Fruit fly (Drosophila melanogaster): ENCODE measurements around the gene CG9154.
A peak's percentile ranks its signal among the peaks of the same experiment; 100 is the strongest.

Gene CG9154

DNA sequence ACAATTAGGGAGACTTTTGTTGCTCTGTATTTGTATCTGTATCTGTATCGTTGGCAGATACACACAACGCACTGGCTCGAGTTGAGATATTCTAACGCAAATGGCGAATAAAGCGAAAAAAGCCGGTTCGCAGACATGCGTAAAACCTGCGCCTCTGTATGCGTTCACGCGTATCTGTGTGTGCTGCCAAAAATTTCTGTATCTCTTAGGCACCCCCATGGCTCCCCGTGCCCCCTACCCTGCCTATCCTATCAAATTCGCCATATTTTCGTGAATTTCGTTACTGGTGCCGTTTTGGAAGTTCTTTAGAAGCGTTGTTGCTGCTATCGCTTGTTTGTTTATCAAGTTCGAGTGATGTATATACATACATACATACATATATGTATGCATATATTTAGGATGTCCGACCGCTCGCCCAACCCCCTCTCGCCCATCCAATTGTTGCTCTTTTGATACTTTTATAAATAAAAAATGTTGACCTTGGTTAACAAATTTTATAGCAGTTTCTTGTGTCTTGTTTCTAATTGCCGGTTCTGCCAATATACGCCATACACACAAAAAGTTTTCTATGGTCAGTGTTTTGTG lies 15.3 kb upstream of the CG9154 start (continued):
- TF ChIP-seq row (GFP tag; IDR thresholded peaks at IDR 0.05): no peak
- no peak for TF ChIP-seq Xbp1 (GFP tag; optimal IDR thresholded peaks at IDR 0.05)
- TF ChIP-seq CG7745 (tag; optimal IDR thresholded peaks at IDR 0.05): no peak
- no peak for TF ChIP-seq C15 (GFP tag; IDR thresholded peaks at IDR 0.05)
- TF ChIP-seq schlank (tag; optimal IDR thresholded peaks at IDR 0.05): peak; percentile 18
- peak; percentile 93 for TF ChIP-seq abd-A (tag; optimal IDR thresholded peaks at IDR 0.05)
- no peak for TF ChIP-seq BtbVII (GFP tag; optimal IDR thresholded peaks at IDR 0.05)
- TF ChIP-seq toy (GFP tag; IDR thresholded peaks at IDR 0.05): no peak
- TF ChIP-seq CG43689 (GFP tag; IDR thresholded peaks at IDR 0.05): no peak
- TF ChIP-seq ssp (GFP tag; IDR thresholded peaks at IDR 0.05): no peak
- TF ChIP-seq CG10979 (tag; optimal IDR thresholded peaks at IDR 0.05): no peak
- no peak for TF ChIP-seq ash1 (GFP tag; optimal IDR thresholded peaks at IDR 0.05)
- no peak for TF ChIP-seq Ptx1 (GFP tag; IDR thresholded peaks at IDR 0.05)
- no peak for TF ChIP-seq CrebB (tag; optimal IDR thresholded peaks at IDR 0.05)
- no peak for TF ChIP-seq CG17385 (GFP tag; optimal IDR thresholded peaks at IDR 0.05)
- TF ChIP-seq sisA (GFP tag; IDR thresholded peaks at IDR 0.05): no peak
- TF ChIP-seq onecut (GFP tag; IDR thresholded peaks at IDR 0.05): no peak
- TF ChIP-seq Fer1 (GFP tag; optimal IDR thresholded peaks at IDR 0.05): peak; percentile 31
- no peak for TF ChIP-seq NfI (GFP tag; optimal IDR thresholded peaks at IDR 0.05)
- TF ChIP-seq pnt (GFP tag; optimal IDR thresholded peaks at IDR 0.05): no peak
- TF ChIP-seq CkIIα-i1 (GFP tag; IDR thresholded peaks at IDR 0.05): no peak
- TF ChIP-seq Dp (GFP tag; optimal IDR thresholded peaks at IDR 0.05): no peak
- TF ChIP-seq mirr (GFP tag; optimal IDR thresholded peaks at IDR 0.05): peak; percentile 68
- TF ChIP-seq Nf-YA (GFP tag; IDR thresholded peaks at IDR 0.05): no peak
- TF ChIP-seq dmrt11E (tag; optimal IDR thresholded peaks at IDR 0.05): no peak
- TF ChIP-seq CG15011 (GFP tag; optimal IDR thresholded peaks at IDR 0.05): no peak
- TF ChIP-seq CG4820 (GFP tag; optimal IDR thresholded peaks at IDR 0.05): no peak
- no peak for TF ChIP-seq ind (GFP tag; optimal IDR thresholded peaks at IDR 0.05)
- TF ChIP-seq NC2α (GFP tag; optimal IDR thresholded peaks at IDR 0.05): no peak
- no peak for TF ChIP-seq br (optimal IDR thresholded peaks at IDR 0.05)
- no peak for TF ChIP-seq fd96Cb (tag; optimal IDR thresholded peaks at IDR 0.05)
- no peak for TF ChIP-seq ase (GFP tag; IDR thresholded peaks at IDR 0.05)
- TF ChIP-seq pb (GFP tag; optimal IDR thresholded peaks at IDR 0.05): no peak
- no peak for TF ChIP-seq CG11247 (GFP tag; IDR thresholded peaks at IDR 0.05)
- no peak for TF ChIP-seq CG9797 (GFP tag; optimal IDR thresholded peaks at IDR 0.05)
- peak; percentile 21 for TF ChIP-seq CG15514 (GFP tag; optimal IDR thresholded peaks at IDR 0.05)
- no peak for TF ChIP-seq MESR4 (GFP tag; optimal IDR thresholded peaks at IDR 0.05)
- TF ChIP-seq CG2129 (GFP tag; IDR thresholded peaks at IDR 0.05; ENCODE audit: partially characterized antibody): no peak
- TF ChIP-seq sens-2 (GFP tag; IDR thresholded peaks at IDR 0.05): no peak
- peak; percentile 71 for TF ChIP-seq CG42726 (GFP tag; IDR thresholded peaks at IDR 0.05; ENCODE audit: partially characterized antibody)
- TF ChIP-seq CG16779 (GFP tag; IDR thresholded peaks at IDR 0.05): no peak
- no peak for TF ChIP-seq bowl (GFP tag; IDR thresholded peaks at IDR 0.05)
- no peak for TF ChIP-seq usp (GFP tag; optimal IDR thresholded peaks at IDR 0.05)
- no peak for TF ChIP-seq CG2202 (tag; optimal IDR thresholded peaks at IDR 0.05)
- no peak for TF ChIP-seq CG12071 (GFP tag; optimal IDR thresholded peaks at IDR 0.05)
- no peak for TF ChIP-seq CG4424 (GFP tag; optimal IDR thresholded peaks at IDR 0.05)
- TF ChIP-seq nerfin-1 (tag; optimal IDR thresholded peaks at IDR 0.05): no peak
- TF ChIP-seq Asciz (GFP tag; optimal IDR thresholded peaks at IDR 0.05): no peak
- TF ChIP-seq CG32532 (GFP tag; IDR thresholded peaks at IDR 0.05): no peak
- TF ChIP-seq NFAT (GFP tag; IDR thresholded peaks at IDR 0.05): peak; percentile 48; the same call in 1 of the 2 replicates
- TF ChIP-seq H2.0 (GFP tag; IDR thresholded peaks at IDR 0.05): no peak
- TF ChIP-seq tup (GFP tag; optimal IDR thresholded peaks at IDR 0.05): no peak
